Worm (Caenorhabditis elegans) whole organism, young adult: Measurements from ENCODE around the gene T08D2.4.
"Not testable (repeated sequence)": the region's sequence is repeated elsewhere in the genome, so short reads cannot be mapped to it uniquely, and the experiment has no call there.

ENCODE experiments used
- B0336.3 ChIP-seq: fragments of 200-800 bp; sonication (Bioruptor generic); IDR thresholded peaks from 2 replicates; pipeline ENCODE4 v1.3.6; 2022; ENCODE audit warnings: missing genetic modification characterization, missing compliant biosample characterization
- D2030.7 ChIP-seq: fragments of 200-800 bp; sonication (Bioruptor generic); IDR thresholded peaks from 2 replicates; pipeline ENCODE4 v1.3.6; 2022; ENCODE audit warnings: missing genetic modification reagents, missing genetic modification characterization, missing compliant biosample characterization
- F33H1.4 ChIP-seq: fragments of 200-800 bp; sonication (Bioruptor generic); IDR thresholded peaks from 2 replicates; pipeline ENCODE4 v1.3.6; 2022; ENCODE audit warnings: missing genetic modification reagents, missing genetic modification characterization, missing compliant biosample characterization
- F37B4.10 ChIP-seq: fragments of 200-800 bp; sonication (Bioruptor generic); IDR thresholded peaks from 2 replicates; pipeline ENCODE4 v1.3.6; 2022; ENCODE audit warnings: missing genetic modification characterization, missing compliant biosample characterization
- F55B11.4 ChIP-seq: sonication (generic microtip); optimal IDR thresholded peaks from 2 replicates; lab custom pipeline; 2016; ENCODE audit warnings: missing compliant biosample characterization, missing genetic modification characterization, borderline replicate concordance; ENCODE audit not compliant: insufficient read depth
- Y53F4B.3 ChIP-seq: fragments of 200-800 bp; sonication (Bioruptor generic); IDR thresholded peaks from 2 replicates; pipeline ENCODE4 v1.3.6; 2022; ENCODE audit warnings: missing genetic modification reagents, missing genetic modification characterization, missing compliant biosample characterization
- Y79H2A.3 ChIP-seq: fragments of 200-800 bp; sonication (Bioruptor generic); conservative IDR thresholded peaks from 2 replicates; pipeline ENCODE4 v1.3.6; 2022; ENCODE audit warnings: missing genetic modification reagents, missing genetic modification characterization, missing compliant biosample characterization
- attf-5 ChIP-seq: fragments of 200-800 bp; sonication (Bioruptor generic); optimal IDR thresholded peaks from 2 replicates; lab custom pipeline; 2018; ENCODE audit warnings: mild to moderate bottlenecking, missing genetic modification characterization, missing compliant biosample characterization
- attf-6 ChIP-seq: fragments of 200-800 bp; sonication (Bioruptor generic); IDR thresholded peaks from 2 replicates; pipeline ENCODE4 v1.3.6; 2022; ENCODE audit warnings: missing genetic modification reagents, missing genetic modification characterization, missing compliant biosample characterization
- cebp-1 ChIP-seq, 2 experiments: fragments of 200-800 bp in 1 of 2; sonication (Bioruptor generic) in 1 of 2; sonication (generic microtip) in 1 of 2; IDR thresholded peaks in 1 of 2; optimal IDR thresholded peaks in 1 of 2; 2 replicates each; pipeline versions ENCODE4 v1.3.6 to Lab custom; 2017 to 2022; ENCODE audit warnings: missing compliant biosample characterization in 2 of 2, missing genetic modification characterization in 2 of 2, mild to moderate bottlenecking in 1 of 2, missing genetic modification reagents in 1 of 2, moderate library complexity in 1 of 2
- ceh-100 ChIP-seq: fragments of 200-800 bp; sonication (Bioruptor generic); IDR thresholded peaks from 2 replicates; pipeline ENCODE4 v1.3.6; 2022; ENCODE audit warnings: missing genetic modification reagents, missing genetic modification characterization, missing compliant biosample characterization
- ceh-40 ChIP-seq: fragments of 200-800 bp; sonication (Bioruptor generic); IDR thresholded peaks from 2 replicates; pipeline ENCODE4 v1.3.6; 2022; ENCODE audit warnings: missing genetic modification characterization, missing compliant biosample characterization
- ceh-91 ChIP-seq: fragments of 200-800 bp; sonication (Bioruptor generic); IDR thresholded peaks from 2 replicates; pipeline ENCODE4 v1.3.6; 2022; ENCODE audit warnings: missing genetic modification reagents, missing genetic modification characterization, missing compliant biosample characterization
- dox-1 ChIP-seq: fragments of 200-800 bp; sonication (Bioruptor generic); IDR thresholded peaks from 2 replicates; pipeline ENCODE4 v1.3.6; 2022; ENCODE audit warnings: missing genetic modification reagents, missing genetic modification characterization, missing compliant biosample characterization
- efl-1 ChIP-seq: fragments of 150-350 bp; optimal IDR thresholded peaks from 2 replicates; lab custom pipeline; 2014; ENCODE audit warnings: missing biosample characterization, missing genetic modification reagents, missing genetic modification characterization
- egrh-3 ChIP-seq: fragments of 200-800 bp; sonication (Bioruptor generic); IDR thresholded peaks from 2 replicates; pipeline ENCODE4 v1.3.6; 2022; ENCODE audit warnings: missing genetic modification reagents, missing genetic modification characterization, missing compliant biosample characterization
- ekl-4 ChIP-seq: fragments of 200-800 bp; sonication (Bioruptor generic); IDR thresholded peaks from 2 replicates; pipeline ENCODE4 v1.3.6; 2022; ENCODE audit warnings: missing genetic modification reagents, missing genetic modification characterization, missing compliant biosample characterization
- hmg-1.2 ChIP-seq: fragments of 200-800 bp; sonication (Bioruptor generic); IDR thresholded peaks from 2 replicates; pipeline ENCODE4 v1.3.6; 2022; ENCODE audit warnings: missing genetic modification reagents, missing genetic modification characterization, missing compliant biosample characterization
- hsf-1 ChIP-seq: fragments of 200-800 bp; sonication (Bioruptor generic); IDR thresholded peaks from 2 replicates; pipeline ENCODE4 v1.3.6; 2022; ENCODE audit warnings: missing genetic modification reagents, missing genetic modification characterization, missing compliant biosample characterization
- let-607 ChIP-seq, 2 experiments: fragments of 200-800 bp in 1 of 2; sonication (Bioruptor generic) in 1 of 2; sonication (generic microtip) in 1 of 2; optimal IDR thresholded peaks; 2 replicates each; lab custom pipeline; 2016 to 2018; ENCODE audit warnings: mild to moderate bottlenecking in 2 of 2, missing compliant biosample characterization in 2 of 2, missing genetic modification characterization in 2 of 2, moderate library complexity in 2 of 2, missing genotype in 1 of 2
- lir-1 ChIP-seq: fragments of 200-800 bp; sonication (Bioruptor generic); conservative IDR thresholded peaks from 2 replicates; pipeline ENCODE4 v1.3.6; 2022; ENCODE audit warnings: missing genetic modification reagents, missing genetic modification characterization, missing compliant biosample characterization
- lsl-1 ChIP-seq: fragments of 200-800 bp; sonication (Bioruptor generic); optimal IDR thresholded peaks from 2 replicates; lab custom pipeline; 2018; ENCODE audit warnings: mild to moderate bottlenecking, missing genetic modification characterization, moderate library complexity, missing compliant biosample characterization
- madf-6 ChIP-seq: fragments of 200-800 bp; sonication (Bioruptor generic); IDR thresholded peaks from 2 replicates; pipeline ENCODE4 v1.3.6; 2022; ENCODE audit warnings: missing genetic modification reagents, missing genetic modification characterization, missing compliant biosample characterization
- madf-8 ChIP-seq: fragments of 200-800 bp; sonication (Bioruptor generic); conservative IDR thresholded peaks from 2 replicates; pipeline ENCODE4 v1.3.6; 2022; ENCODE audit warnings: missing genetic modification reagents, missing genetic modification characterization, missing compliant biosample characterization
- mes-4 ChIP-seq: sonication (generic microtip); optimal IDR thresholded peaks from 2 replicates; lab custom pipeline; 2016; ENCODE audit warnings: missing genotype, missing genetic modification characterization, missing compliant biosample characterization
- pbrm-1 ChIP-seq: fragments of 200-800 bp; sonication (Bioruptor generic); IDR thresholded peaks from 2 replicates; pipeline ENCODE4 v1.3.6; 2022; ENCODE audit warnings: missing genetic modification reagents, missing genetic modification characterization, missing compliant biosample characterization
- rcor-1 ChIP-seq: fragments of 200-800 bp; sonication (Bioruptor generic); IDR thresholded peaks from 2 replicates; pipeline ENCODE4 v1.3.6; 2022; ENCODE audit warnings: missing genetic modification reagents, missing genetic modification characterization, missing compliant biosample characterization
- rec-8 ChIP-seq, 2 experiments: sonication (generic microtip); optimal IDR thresholded peaks; 2 replicates each; lab custom pipeline; 2016; ENCODE audit warnings: mild to moderate bottlenecking in 2 of 2, missing genetic modification characterization in 2 of 2, missing genetic modification reagents in 2 of 2, missing genotype in 2 of 2, missing biosample characterization in 1 of 2, missing compliant biosample characterization in 1 of 2, moderate library complexity in 1 of 2
- snpc-1.1 ChIP-seq: sonication (generic microtip); optimal IDR thresholded peaks from 2 replicates; lab custom pipeline; 2017; ENCODE audit warnings: missing genetic modification characterization, mild to moderate bottlenecking, missing compliant biosample characterization, antibody characterized with exemption, moderate library complexity, missing genotype, missing genetic modification reagents; ENCODE audit not compliant: insufficient read depth
- xnd-1 ChIP-seq: sonication (generic microtip); optimal IDR thresholded peaks from 2 replicates; lab custom pipeline; 2016; ENCODE audit warnings: missing genotype, missing genetic modification reagents, missing genetic modification characterization, missing compliant biosample characterization

T08D2.4 gene

ce11 chrX:161592-161991 is 15.6 kb upstream of the T08D2.4 start:
- TF ChIP-seq D2030.7 (GFP tag; lab: Robert Waterston, UW) (0 out of 2 replicates have a peak, but pooled peaks have one; percentile 24), F33H1.4 (GFP tag; lab: Robert Waterston, UW) (peak; percentile 43), dox-1 (GFP tag; lab: Robert Waterston, UW) (peak; percentile 43; the same call in 1 of the 2 replicates), hsf-1 (GFP tag; lab: Robert Waterston, UW) (peak; percentile 94)

ce11 chrX:163034-163433 is 14.2 kb upstream of the T08D2.4 start, which contains the start of gene tmed-12:
Gene tmed-12 (minus strand): TSS chrX:163134.
- TF ChIP-seq mes-4 (tag; lab: Kevin White, UChicago); F55B11.4; let-607 (tag; optimal IDR thresholded peaks at IDR 0.05; lab: Kevin White, UChicago): not testable (repeated sequence)
- TF ChIP-seq, all 124 proteins: peak for 0; not testable (repeated sequence) for 124

ce11 chrX:163800-164199 is 13.4 kb upstream of the T08D2.4 start:
- TF ChIP-seq cebp-1 (GFP tag; IDR thresholded peaks at IDR 0.05; lab: Robert Waterston, UW) (peak; percentile 79), cebp-1 (tag; optimal IDR thresholded peaks at IDR 0.05; lab: Kevin White, UChicago) (peak; percentile 77)

ce11 chrX:168579-168978 is 8.6 kb upstream of the T08D2.4 start:
- TF ChIP-seq hsf-1 (GFP tag; lab: Robert Waterston, UW) (peak; percentile 93), madf-6 (GFP tag; lab: Robert Waterston, UW) (0 out of 2 replicates have a peak, but pooled peaks have one; percentile 16), dox-1 (GFP tag; lab: Robert Waterston, UW) (peak; percentile 64)

ce11 chrX:169569-169968 is 7.6 kb upstream of the T08D2.4 start:
- TF ChIP-seq rcor-1 (GFP tag; lab: Robert Waterston, UW), result peak; percentile 32; the same call in 1 of the 2 replicates
- TF ChIP-seq pbrm-1 (GFP tag; lab: Robert Waterston, UW), result 0 out of 2 replicates have a peak, but pooled peaks have one; percentile 47
- TF ChIP-seq ekl-4 (GFP tag; lab: Robert Waterston, UW), result 0 out of 2 replicates have a peak, but pooled peaks have one; percentile 14
- TF ChIP-seq madf-6 (GFP tag; lab: Robert Waterston, UW), result peak; percentile 50; the same call in 1 of the 2 replicates
- TF ChIP-seq Y79H2A.3 (GFP tag; lab: Robert Waterston, UW), result 0 out of 2 replicates have a peak, but pooled peaks have one; percentile 26
- TF ChIP-seq dox-1 (GFP tag; lab: Robert Waterston, UW), result peak; percentile 82
- 0 out of 2 replicates have a peak, but pooled peaks have one; percentile 6 for TF ChIP-seq egrh-3 (GFP tag; lab: Robert Waterston, UW)
- peak; percentile 6; the same call in 1 of the 2 replicates for TF ChIP-seq F33H1.4 (GFP tag; lab: Robert Waterston, UW)
- peak; percentile 98 for TF ChIP-seq hsf-1 (GFP tag; lab: Robert Waterston, UW)
- TF ChIP-seq ceh-100, result 0 out of 2 replicates have a peak, but pooled peaks have one; percentile 50

- TF ChIP-seq madf-6 (GFP tag; lab: Robert Waterston, UW), result peak; percentile 82
- TF ChIP-seq ceh-91 (GFP tag; lab: Robert Waterston, UW), result peak; percentile 58; the same call in 1 of the 2 replicates
- TF ChIP-seq hmg-1.2 (GFP tag; lab: Robert Waterston, UW), result 0 out of 2 replicates have a peak, but pooled peaks have one; percentile 12
- peak; percentile 79 for TF ChIP-seq xnd-1 (tag; lab: Kevin White, UChicago)
- TF ChIP-seq F33H1.4 (GFP tag; lab: Robert Waterston, UW), result peak; percentile 93
- peak; percentile 80 for TF ChIP-seq D2030.7 (GFP tag; lab: Robert Waterston, UW)
- peak; percentile 66 for TF ChIP-seq lsl-1 (GFP tag; lab: Kevin White, UChicago)
- peak; percentile 47 for TF ChIP-seq madf-8 (GFP tag; lab: Robert Waterston, UW)
Observed at ce11 chrX:182119-182741, 5.0 kb downstream of the T08D2.4 start, which contains the start of the genes T08D2.6 and chkr-1. Gene T08D2.6 (minus strand): TSS chrX:182169. Gene chkr-1 (plus strand): TSS chrX:182691.

- TF ChIP-seq lir-1 (GFP tag; lab: Robert Waterston, UW), result no peak
- TF ChIP-seq B0336.3 (GFP tag; lab: Robert Waterston, UW), result no peak
- TF ChIP-seq ceh-100, result no peak
- TF ChIP-seq ceh-40 (GFP tag; lab: Robert Waterston, UW), result no peak
- no peak for TF ChIP-seq snpc-1.1
- TF ChIP-seq Y53F4B.3, result no peak
- TF ChIP-seq attf-5 (GFP tag; lab: Kevin White, UChicago), result no peak
- no peak for TF ChIP-seq efl-1
- no peak for TF ChIP-seq F37B4.10 (GFP tag; lab: Robert Waterston, UW)
- no peak for TF ChIP-seq rec-8 (tag; optimal IDR thresholded peaks at IDR 0.05; lab: Kevin White, UChicago)
- no peak for TF ChIP-seq attf-6 (GFP tag; lab: Robert Waterston, UW)
Observed at ce11 chrX:192534-192933, 15.3 kb downstream of the T08D2.4 start, which contains the start of gene T08D2.8. Gene T08D2.8 (plus strand): TSS chrX:192834.
